Fruit fly (Drosophila melanogaster) whole organism, embryonic: ENCODE measurements around the gene Mal-B2.

Source experiments
- Atf6 ChIP-seq: fragments of 200-800 bp; sonication (Bioruptor generic); IDR thresholded peaks from 2 replicates; pipeline ENCODE4 v1.3.6; 2022; ENCODE audit warnings: missing biosample characterization, missing genetic modification characterization
- CG11560 ChIP-seq: fragments of 200-800 bp; sonication (Bioruptor generic); IDR thresholded peaks from 3 replicates; pipeline ENCODE4 v1.3.6; 2022; ENCODE audit warnings: missing biosample characterization, missing genetic modification characterization
- CG11695 ChIP-seq: fragments of 200-800 bp; sonication (Bioruptor generic); IDR thresholded peaks from 3 replicates; pipeline ENCODE4 v1.3.6; 2022; ENCODE audit warnings: missing biosample characterization, missing genetic modification characterization
- CG11723 ChIP-seq: fragments of 200-800 bp; sonication (Bioruptor generic); optimal IDR thresholded peaks from 2 replicates; lab custom pipeline; 2017; ENCODE audit warnings: missing biosample characterization, mild to moderate bottlenecking, missing genetic modification characterization
- CG16779 ChIP-seq: fragments of 200-800 bp; sonication (Bioruptor generic); IDR thresholded peaks from 2 replicates; pipeline ENCODE4 v1.3.6; 2022; ENCODE audit warnings: missing biosample characterization, missing genetic modification characterization
- CG30020 ChIP-seq: fragments of 200-800 bp; optimal IDR thresholded peaks from 2 replicates; lab custom pipeline; 2019; ENCODE audit warnings: missing biosample characterization, mild to moderate bottlenecking, missing genetic modification characterization, moderate library complexity
- CG4820 ChIP-seq: fragments of 200-800 bp; sonication (Bioruptor generic); optimal IDR thresholded peaks from 3 replicates; lab custom pipeline; 2016; ENCODE audit warnings: missing biosample characterization, missing genetic modification characterization
- CG9817 ChIP-seq: fragments of 200-800 bp; sonication (Bioruptor generic); optimal IDR thresholded peaks from 2 replicates; lab custom pipeline; 2018; ENCODE audit warnings: missing biosample characterization, mild to moderate bottlenecking, missing genetic modification characterization, moderate library complexity
- btn ChIP-seq: fragments of 200-800 bp; sonication (Bioruptor generic); optimal IDR thresholded peaks from 2 replicates; lab custom pipeline; 2016; ENCODE audit warnings: missing biosample characterization, missing genetic modification characterization
- pita ChIP-seq: fragments of 200-800 bp; sonication (Bioruptor generic); optimal IDR thresholded peaks from 2 replicates; lab custom pipeline; 2017; ENCODE audit warnings: missing biosample characterization, mild to moderate bottlenecking, missing genetic modification characterization
- tll ChIP-seq, 2 experiments: fragments of 200-800 bp in 1 of 2; fragments of >200 bp in 1 of 2; sonication (Bioruptor generic) in 1 of 2; optimal IDR thresholded peaks; 2 replicates each; lab custom pipeline; 2017 to 2019; ENCODE audit warnings: missing biosample characterization in 2 of 2, missing genetic modification characterization in 2 of 2, mild to moderate bottlenecking in 1 of 2, moderate library complexity in 1 of 2
- twi ChIP-seq: fragments of 200-800 bp; optimal IDR thresholded peaks from 2 replicates; lab custom pipeline; 2019; ENCODE audit warnings: missing biosample characterization, mild to moderate bottlenecking, missing genetic modification characterization, moderate library complexity

DNA sequence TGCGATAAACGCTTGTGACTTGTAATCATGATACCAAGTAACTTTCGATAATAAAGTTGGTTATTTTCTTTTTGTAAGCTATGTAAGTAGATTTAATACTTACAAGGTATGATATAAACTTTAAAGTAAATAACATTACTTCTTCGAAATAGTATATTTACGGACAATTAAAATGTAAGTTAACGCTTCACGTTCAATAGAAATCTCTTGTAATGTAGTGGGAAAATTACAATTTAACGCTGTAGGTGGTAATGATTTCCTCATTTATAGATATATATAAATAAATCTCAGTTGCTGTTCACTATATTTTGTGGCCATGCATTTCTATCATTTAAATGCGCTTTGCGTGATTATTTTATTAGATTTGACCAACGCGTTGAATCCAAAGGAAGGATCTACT lies 12.3 kb upstream of the Mal-B2 start, which contains the start of gene Sfp33A2:
- no peak for TF ChIP-seq CG16779 (GFP tag; lab: Robert Waterston, UW)
- no peak for TF ChIP-seq CG11560
- no peak for TF ChIP-seq btn
- TF ChIP-seq CG9817: no peak
- no peak for TF ChIP-seq CG11723
- no peak for TF ChIP-seq Atf6
- no peak for TF ChIP-seq CG4820 (GFP tag; lab: Kevin White, UChicago)
- no peak for TF ChIP-seq twi
- TF ChIP-seq tll (GFP tag; optimal IDR thresholded peaks at IDR 0.05; lab: Kevin White, UChicago): no peak
- no peak for TF ChIP-seq CG30020 (tag; lab: Kevin White, UChicago)
- no peak for TF ChIP-seq pita (GFP tag; lab: Kevin White, UChicago)
- no peak for TF ChIP-seq CG11695 (GFP tag; lab: Robert Waterston, UW)
